Worm (Caenorhabditis elegans) whole organism, L2 larva: ENCODE measurements around the gene ztf-8.

Experiments used
- Y55F3AM.14 ChIP-seq: fragments of 200-800 bp; sonication (Bioruptor generic); optimal IDR thresholded peaks from 2 replicates; lab custom pipeline; 2018; ENCODE audit warnings: mild to moderate bottlenecking, missing genetic modification characterization, missing compliant biosample characterization
- ZK546.5 ChIP-seq: sonication (generic microtip); optimal IDR thresholded peaks from 2 replicates; lab custom pipeline; 2017; ENCODE audit warnings: missing biosample characterization, missing genetic modification characterization
- alr-1 ChIP-seq: fragments of 150-350 bp; optimal IDR thresholded peaks from 2 replicates; lab custom pipeline; 2014; ENCODE audit warnings: missing biosample characterization, missing genetic modification characterization
- aly-2 ChIP-seq: fragments of 150-350 bp; optimal IDR thresholded peaks from 2 replicates; lab custom pipeline; 2014; ENCODE audit warnings: missing biosample characterization, missing genetic modification characterization
- ama-1 ChIP-seq: fragments of 150-350 bp; optimal IDR thresholded peaks from 2 replicates; lab custom pipeline; 2018; ENCODE audit warnings: inconsistent platforms
- blmp-1 ChIP-seq: sonication (generic microtip); optimal IDR thresholded peaks from 2 replicates; lab custom pipeline; 2017; ENCODE audit warnings: missing genetic modification characterization, mild to moderate bottlenecking, missing compliant biosample characterization, antibody characterized with exemption, moderate library complexity; ENCODE audit not compliant: insufficient read depth
- ceh-82 ChIP-seq: fragments of 150-350 bp; optimal IDR thresholded peaks from 2 replicates; lab custom pipeline; 2014; ENCODE audit warnings: missing biosample characterization, missing genetic modification characterization
- crh-2 ChIP-seq: sonication (generic microtip); optimal IDR thresholded peaks from 2 replicates; lab custom pipeline; 2017; ENCODE audit warnings: missing biosample characterization, missing genetic modification characterization
- dmd-4 ChIP-seq: sonication (generic microtip); optimal IDR thresholded peaks from 2 replicates; lab custom pipeline; 2017; ENCODE audit warnings: missing biosample characterization, missing genetic modification characterization
- egl-27 ChIP-seq: sonication (generic microtip); optimal IDR thresholded peaks from 3 replicates; lab custom pipeline; 2017; ENCODE audit warnings: missing biosample characterization, missing genetic modification reagents, missing genetic modification characterization
- elt-1 ChIP-seq: fragments of 150-350 bp; optimal IDR thresholded peaks from 2 replicates; lab custom pipeline; 2014; ENCODE audit warnings: missing biosample characterization, missing genetic modification characterization
- fos-1 ChIP-seq: fragments of 150-350 bp; optimal IDR thresholded peaks from 2 replicates; lab custom pipeline; 2014; ENCODE audit warnings: missing biosample characterization, missing genetic modification characterization
- gmeb-1 ChIP-seq: fragments of 150-350 bp; optimal IDR thresholded peaks from 2 replicates; lab custom pipeline; 2014; ENCODE audit warnings: missing biosample characterization, missing genetic modification characterization
- lin-39 ChIP-seq: fragments of 150-350 bp; optimal IDR thresholded peaks from 2 replicates; lab custom pipeline; 2014; ENCODE audit warnings: missing biosample characterization, missing genetic modification reagents, missing genetic modification characterization
- lsy-2 ChIP-seq, 2 experiments: fragments of 150-350 bp in 1 of 2; sonication (generic microtip) in 1 of 2; optimal IDR thresholded peaks; 2 replicates each; lab custom pipeline; 2014 to 2017; ENCODE audit warnings: missing biosample characterization in 2 of 2, missing genetic modification characterization in 2 of 2
- mdl-1 ChIP-seq, 2 experiments: fragments of 150-350 bp in 1 of 2; sonication (generic microtip) in 1 of 2; optimal IDR thresholded peaks; 2 replicates each; lab custom pipeline; 2017; ENCODE audit warnings: missing biosample characterization in 2 of 2, missing genetic modification characterization in 2 of 2
- nhr-11 ChIP-seq: fragments of 150-350 bp; optimal IDR thresholded peaks from 2 replicates; lab custom pipeline; 2014; ENCODE audit warnings: missing biosample characterization, missing genetic modification characterization
- nhr-12 ChIP-seq: fragments of 150-350 bp; optimal IDR thresholded peaks from 2 replicates; lab custom pipeline; 2014; ENCODE audit warnings: missing biosample characterization, missing genetic modification characterization
- nhr-129 ChIP-seq: fragments of 150-350 bp; optimal IDR thresholded peaks from 2 replicates; lab custom pipeline; 2014; ENCODE audit warnings: missing biosample characterization, missing genetic modification characterization
- nhr-23 ChIP-seq: fragments of 150-350 bp; optimal IDR thresholded peaks from 2 replicates; lab custom pipeline; 2014; ENCODE audit warnings: missing biosample characterization, missing genetic modification reagents, missing genetic modification characterization
- nhr-237 ChIP-seq: fragments of 150-350 bp; optimal IDR thresholded peaks from 2 replicates; lab custom pipeline; 2014; ENCODE audit warnings: missing biosample characterization, missing genetic modification characterization
- nhr-25 ChIP-seq: fragments of 150-350 bp; sonication (generic microtip); optimal IDR thresholded peaks from 3 replicates; lab custom pipeline; 2014; ENCODE audit warnings: missing biosample characterization, missing genetic modification characterization
- peb-1 ChIP-seq: fragments of 150-350 bp; optimal IDR thresholded peaks from 2 replicates; lab custom pipeline; 2014; ENCODE audit warnings: missing biosample characterization, missing genetic modification characterization
- sem-4 ChIP-seq: fragments of 150-350 bp; optimal IDR thresholded peaks from 2 replicates; lab custom pipeline; 2014; ENCODE audit warnings: missing biosample characterization, missing genetic modification reagents, missing genetic modification characterization
- skn-1 ChIP-seq: sonication (generic microtip); optimal IDR thresholded peaks from 2 replicates; lab custom pipeline; 2017; ENCODE audit warnings: missing biosample characterization, missing genetic modification characterization
- sma-3 ChIP-seq: sonication (generic microtip); optimal IDR thresholded peaks from 2 replicates; lab custom pipeline; 2016; ENCODE audit warnings: missing genetic modification reagents, missing genetic modification characterization, missing compliant biosample characterization
- unc-39 ChIP-seq: fragments of 150-350 bp; optimal IDR thresholded peaks from 2 replicates; lab custom pipeline; 2014; ENCODE audit warnings: missing biosample characterization, missing genetic modification characterization
- unc-55 ChIP-seq: fragments of 150-350 bp; sonication (generic microtip); optimal IDR thresholded peaks from 3 replicates; lab custom pipeline; 2014; ENCODE audit warnings: missing biosample characterization, missing genetic modification reagents, missing genetic modification characterization
- unc-62 ChIP-seq: fragments of 150-350 bp; optimal IDR thresholded peaks from 2 replicates; lab custom pipeline; 2014; ENCODE audit warnings: missing biosample characterization, missing genetic modification reagents, missing genetic modification characterization
- zag-1 ChIP-seq: fragments of 150-350 bp; optimal IDR thresholded peaks from 2 replicates; lab custom pipeline; 2014; ENCODE audit warnings: missing biosample characterization, missing genetic modification characterization
- ztf-1 ChIP-seq: fragments of 200-800 bp; sonication (Bioruptor generic); conservative IDR thresholded peaks from 2 replicates; pipeline ENCODE4 v1.3.6; 2022; ENCODE audit warnings: missing genetic modification characterization, missing compliant biosample characterization

The ztf-8 gene

ce11 chrIII:5263299-5263993 lies 9.8 kb downstream of the ztf-8 start, which contains the start of the genes C34E10.9 and hap-1:
C34E10.9 (minus strand) TSS chrIII:5263399.
hap-1 (plus strand) TSS chrIII:5263943.
- no peak for TF ChIP-seq elt-1 (tag; lab: Kevin White, UChicago)

DNA sequence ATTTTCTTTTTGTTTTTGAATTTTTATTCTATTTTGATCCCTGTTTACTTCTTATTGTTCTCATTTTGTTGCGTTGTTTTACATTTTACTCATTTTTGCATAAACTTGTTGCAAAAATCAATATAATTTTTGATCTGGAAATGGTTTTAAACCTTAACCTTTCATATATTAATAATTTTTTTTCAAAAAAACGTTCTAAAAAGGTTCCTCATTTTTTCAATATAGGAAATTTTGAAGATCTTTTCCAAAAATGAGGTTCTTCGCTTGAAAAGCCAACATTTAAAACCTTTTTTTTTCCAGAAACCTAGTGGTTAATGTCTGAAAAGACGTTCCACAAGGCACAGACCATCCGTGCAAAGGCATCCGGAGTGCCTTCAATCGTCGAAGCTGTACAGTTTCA lies 12.9 kb downstream of the ztf-8 start, which contains the start of gene gop-3:
Gene gop-3 (plus strand): TSS at position 301 of the 400 bp plus-strand sequence.
- no peak for TF ChIP-seq egl-27
- TF ChIP-seq zag-1 (tag; lab: Kevin White, UChicago): no peak
- no peak for TF ChIP-seq nhr-12 (tag; lab: Kevin White, UChicago)
- no peak for TF ChIP-seq nhr-25 (tag; lab: Kevin White, UChicago)
- no peak for TF ChIP-seq dmd-4 (tag; lab: Kevin White, UChicago)
- no peak for TF ChIP-seq unc-55 (GFP tag; lab: Kevin White, UChicago)
- TF ChIP-seq aly-2 (tag; lab: Kevin White, UChicago): no peak

ce11 chrIII:5258918-5259317 lies 14.4 kb downstream of the ztf-8 start, which contains the start of gene gop-2:
gop-2 (plus strand) TSS chrIII:5259023.
- TF ChIP-seq ama-1 (lab: Kevin White, UChicago) (no peak), ztf-1 (GFP tag; lab: Robert Waterston, UW) (no peak), nhr-237 (tag; lab: Kevin White, UChicago) (no peak), nhr-11 (tag; lab: Kevin White, UChicago) (no peak), skn-1 (tag; lab: Kevin White, UChicago) (no peak), unc-62 (GFP tag; lab: Kevin White, UChicago) (no peak), unc-39 (tag; lab: Kevin White, UChicago) (no peak), ceh-82 (tag; lab: Kevin White, UChicago) (no peak), mdl-1 (tag; optimal IDR thresholded peaks at IDR 0.05; lab: Kevin White, UChicago) (no peak), nhr-129 (tag; lab: Kevin White, UChicago) (no peak), fos-1 (tag; lab: Kevin White, UChicago) (no peak), lsy-2 (tag; optimal IDR thresholded peaks at IDR 0.05; lab: Kevin White, UChicago) (no peak), crh-2 (no peak)

- TF ChIP-seq fos-1 (tag; lab: Kevin White, UChicago) (no peak), ceh-82 (tag; lab: Kevin White, UChicago) (no peak), Y55F3AM.14 (no peak), unc-39 (tag; lab: Kevin White, UChicago) (no peak)
Observed at ce11 chrIII:5254108-5254507, 19.2 kb downstream of the ztf-8 start, which contains the start of the genes sumv-1 and gop-1. sumv-1 (minus strand) TSS chrIII:5254187. gop-1 (plus strand) TSS chrIII:5254438.

DNA sequence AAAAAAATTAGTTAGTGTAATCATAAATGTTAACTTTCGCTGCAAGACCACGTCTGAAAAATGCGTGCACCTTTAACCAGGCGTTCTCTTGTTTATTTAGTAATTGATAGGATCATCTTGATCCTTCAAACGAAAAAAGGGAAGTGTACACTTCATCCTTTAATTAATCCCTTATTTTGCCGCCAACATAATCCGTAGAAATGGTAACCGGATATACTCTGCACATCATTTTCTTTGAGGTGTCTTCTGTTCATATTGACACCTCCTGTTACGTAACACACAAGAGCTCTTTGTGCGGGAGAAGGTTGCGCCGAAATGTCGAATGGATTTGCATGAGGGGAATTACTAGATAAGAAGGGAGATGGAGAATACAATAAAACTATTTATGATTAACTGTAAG lies 24.6 kb downstream of the ztf-8 start:
- TF ChIP-seq sma-3: no peak
- no peak for TF ChIP-seq fos-1 (tag; lab: Kevin White, UChicago)
- TF ChIP-seq sem-4 (tag; lab: Kevin White, UChicago): no peak
- no peak for TF ChIP-seq crh-2
- TF ChIP-seq unc-39 (tag; lab: Kevin White, UChicago): no peak
- no peak for TF ChIP-seq lin-39 (tag; lab: Kevin White, UChicago)
- TF ChIP-seq gmeb-1: no peak
- no peak for TF ChIP-seq nhr-12 (tag; lab: Kevin White, UChicago)
- no peak for TF ChIP-seq aly-2 (tag; lab: Kevin White, UChicago)
- TF ChIP-seq alr-1 (tag; lab: Kevin White, UChicago): no peak
- no peak for TF ChIP-seq blmp-1 (tag; lab: Kevin White, UChicago)
- TF ChIP-seq nhr-23: no peak
- no peak for TF ChIP-seq egl-27
- TF ChIP-seq peb-1 (tag; lab: Kevin White, UChicago): no peak
- no peak for TF ChIP-seq ZK546.5 (tag; lab: Kevin White, UChicago)

DNA sequence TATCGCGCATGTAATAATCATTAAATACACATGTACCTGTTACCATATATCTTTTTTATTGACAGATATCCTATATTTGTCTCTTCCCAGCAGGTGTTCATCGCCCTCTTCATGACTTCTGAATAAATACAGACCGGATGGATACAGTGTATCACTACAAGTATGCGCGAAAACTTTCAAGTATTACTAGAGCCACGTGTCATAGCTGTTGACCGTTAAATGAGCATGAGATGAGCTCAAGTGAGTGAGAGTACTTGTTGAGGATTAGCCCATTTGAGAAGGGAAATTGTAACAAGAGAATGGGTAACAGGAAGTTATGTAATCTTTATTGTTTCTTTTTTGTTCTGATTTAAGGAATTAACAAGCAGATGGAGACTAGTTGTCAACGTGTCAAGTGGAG lies 28.2 kb downstream of the ztf-8 start:
- no peak for TF ChIP-seq nhr-12 (tag; lab: Kevin White, UChicago)
- TF ChIP-seq, all 48 proteins: peak for 0
